Fruit fly (Drosophila melanogaster) Kc167 (cell line): ENCODE measurements around the gene CG17169.

Experiments
- Myc ChIP-seq: fragments of >200 bp; optimal IDR thresholded peaks from 2 replicates; lab custom pipeline; 2017; ENCODE audit warnings: missing external identifiers
- Sin3A ChIP-seq: fragments of >200 bp; optimal IDR thresholded peaks from 2 replicates; lab custom pipeline; 2018; ENCODE audit warnings: missing external identifiers
- h ChIP-seq: fragments of >200 bp; optimal IDR thresholded peaks from 3 replicates; lab custom pipeline; 2018; ENCODE audit warnings: missing external identifiers
- insv ChIP-seq: fragments of >200 bp; optimal IDR thresholded peaks from 3 replicates; lab custom pipeline; 2018; ENCODE audit warnings: missing external identifiers
- psq ChIP-seq: fragments of >200 bp; optimal IDR thresholded peaks from 2 replicates; lab custom pipeline; 2017; ENCODE audit warnings: missing external identifiers
- ttk ChIP-seq: sonication (Bioruptor generic); optimal IDR thresholded peaks from 2 replicates; lab custom pipeline; 2017; ENCODE audit warnings: missing external identifiers

The CG17169 gene

dm6 chrX:23096117-23096817, 11.8 kb downstream of the CG17169 start, which contains the start of gene CG17162:
Gene CG17162 (minus strand): TSS chrX:23096735.
- no peak for TF ChIP-seq Sin3A (lab: Kevin White, UChicago)
- TF ChIP-seq insv (lab: Kevin White, UChicago), result no peak
- no peak for TF ChIP-seq psq
- TF ChIP-seq h, result no peak
- no peak for TF ChIP-seq Myc (lab: Kevin White, UChicago)
- no peak for TF ChIP-seq ttk (lab: Kevin White, UChicago)

dm6 chrX:23096818-23097129, 12.3 kb downstream of the CG17169 start:
- TF ChIP-seq insv (lab: Kevin White, UChicago) (no peak), psq (no peak), h (no peak), ttk (lab: Kevin White, UChicago) (no peak), Sin3A (lab: Kevin White, UChicago) (no peak), Myc (lab: Kevin White, UChicago) (no peak)

- TF ChIP-seq Myc (lab: Kevin White, UChicago) (no peak), psq (no peak), insv (lab: Kevin White, UChicago) (no peak), Sin3A (lab: Kevin White, UChicago) (no peak), ttk (lab: Kevin White, UChicago) (no peak), h (no peak)
Measured at dm6 chrX:23097250-23097649, 12.8 kb downstream of the CG17169 start.

- no peak for TF ChIP-seq Myc (lab: Kevin White, UChicago)
- no peak for TF ChIP-seq ttk (lab: Kevin White, UChicago)
- no peak for TF ChIP-seq h
- no peak for TF ChIP-seq insv (lab: Kevin White, UChicago)
- no peak for TF ChIP-seq Sin3A (lab: Kevin White, UChicago)
- no peak for TF ChIP-seq psq
Measured at dm6 chrX:23105692-23106091, 21.2 kb downstream of the CG17169 start, which contains the start of gene ATbp. Gene ATbp (plus strand): TSS chrX:23106003.
